Worm (Caenorhabditis elegans): ENCODE data around the gene trcs-2.

Gene trcs-2

DNA sequence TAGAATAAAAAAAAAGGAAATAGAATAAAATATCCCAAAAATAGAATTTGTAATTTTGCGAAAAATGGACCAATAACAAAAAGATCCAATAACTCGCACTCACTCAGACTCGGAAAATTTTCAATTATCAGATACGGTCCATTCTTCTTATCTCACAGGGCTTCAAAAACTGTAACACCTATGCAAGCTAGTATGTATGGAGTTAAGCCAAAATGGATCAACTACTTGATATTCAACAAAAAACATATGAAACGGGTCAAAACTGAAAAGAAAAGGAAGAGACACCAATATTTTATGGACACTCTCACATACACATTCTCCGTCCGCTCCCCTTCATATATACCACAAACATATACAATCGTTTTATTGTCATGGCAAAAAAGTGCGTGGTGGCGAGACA, 36.7 kb upstream of the trcs-2 start, which contains the start of gene C34C6.9:
C34C6.9 (plus strand) TSS at position 301 of the 400 bp plus-strand sequence.
- no peak for TF ChIP-seq drap-1 (GFP tag; optimal IDR thresholded peaks at IDR 0.05)
- no peak for TF ChIP-seq lin-32 (GFP tag; optimal IDR thresholded peaks at IDR 0.05)
- no peak for TF ChIP-seq sptf-1 (tag; optimal IDR thresholded peaks at IDR 0.05)
- no peak for TF ChIP-seq ham-2 (GFP tag; optimal IDR thresholded peaks at IDR 0.05)
- TF ChIP-seq bed-3 (GFP tag; optimal IDR thresholded peaks at IDR 0.05) = no peak
- no peak for TF ChIP-seq ztf-11 (tag; optimal IDR thresholded peaks at IDR 0.05)
- TF ChIP-seq pha-4 (tag; optimal IDR thresholded peaks at IDR 0.05) = no peak
- no peak for TF ChIP-seq mab-5 (tag; optimal IDR thresholded peaks at IDR 0.05)
- no peak for TF ChIP-seq blmp-1 (tag; optimal IDR thresholded peaks at IDR 0.05)
- no peak for TF ChIP-seq flh-1 (GFP tag; optimal IDR thresholded peaks at IDR 0.05)
- no peak for TF ChIP-seq ceh-43 (GFP tag; optimal IDR thresholded peaks at IDR 0.05)
- TF ChIP-seq ceh-39 (tag; optimal IDR thresholded peaks at IDR 0.05) = no peak
- TF ChIP-seq ceh-83 (GFP tag; optimal IDR thresholded peaks at IDR 0.05) = no peak
- TF ChIP-seq nhr-2 (tag; optimal IDR thresholded peaks at IDR 0.05) = no peak
- no peak for TF ChIP-seq zip-8 (tag; optimal IDR thresholded peaks at IDR 0.05)
- TF ChIP-seq cnd-1 (tag; optimal IDR thresholded peaks at IDR 0.05) = no peak

DNA sequence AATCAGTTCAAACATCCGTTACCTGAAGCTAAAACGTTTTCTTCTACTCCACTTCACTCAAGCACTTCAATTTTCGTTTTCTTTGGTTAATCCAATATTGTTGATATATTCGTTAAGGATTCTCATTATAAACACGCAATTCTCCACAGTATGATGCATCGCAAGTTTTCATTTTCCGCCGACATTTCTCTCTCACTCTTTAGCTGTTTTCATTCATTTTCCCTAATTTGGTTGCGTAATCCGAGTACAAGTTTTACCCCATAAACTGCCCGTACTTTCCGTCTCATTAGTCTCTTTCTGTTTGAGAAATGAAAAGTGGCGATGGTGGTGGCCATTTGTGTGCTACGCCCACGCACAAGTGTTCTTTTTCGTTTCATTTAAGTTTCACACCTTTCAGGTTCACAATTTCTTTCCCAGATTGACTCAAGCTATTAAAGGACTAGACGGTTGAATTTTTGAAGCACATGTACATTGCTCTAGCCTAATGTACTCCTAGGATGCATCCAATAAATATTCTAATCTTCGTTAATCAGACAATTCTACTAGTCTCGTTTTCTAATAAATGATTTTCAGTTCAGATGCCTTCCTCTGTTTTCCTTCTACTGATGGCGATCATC, 30.8 kb upstream of the trcs-2 start, which contains the start of gene C34C6.3:
C34C6.3 (plus strand) TSS at position 567 of the 617 bp plus-strand sequence.
- TF ChIP-seq flh-1 (GFP tag; optimal IDR thresholded peaks at IDR 0.05) = no peak
- TF ChIP-seq zip-8 (tag; optimal IDR thresholded peaks at IDR 0.05) = peak; percentile 72
- no peak for TF ChIP-seq lin-32 (GFP tag; optimal IDR thresholded peaks at IDR 0.05)

DNA sequence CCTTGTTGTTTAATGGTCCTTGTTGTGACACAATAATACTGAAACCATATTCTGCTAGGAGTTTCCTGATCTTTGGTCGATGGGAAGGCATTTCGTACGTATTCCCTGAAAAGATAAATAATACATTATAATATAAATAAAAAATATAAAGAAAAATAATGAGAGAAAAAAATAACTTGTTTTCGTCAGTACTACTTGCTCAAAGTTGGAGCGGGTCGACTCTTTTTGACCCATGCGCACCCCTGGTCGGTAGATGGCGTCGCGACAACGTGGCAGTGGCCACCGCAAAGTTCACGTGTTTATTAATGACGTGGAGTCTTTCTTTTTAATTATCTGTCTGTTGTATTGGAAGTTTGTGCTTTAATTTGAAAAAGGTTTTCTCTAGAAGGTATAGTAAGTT, 26.5 kb upstream of the trcs-2 start, which contains the start of gene C34C6.10:
C34C6.10 (minus strand) TSS at position 101 of the 400 bp plus-strand sequence.
- no peak for TF ChIP-seq unc-120 (tag; optimal IDR thresholded peaks at IDR 0.05; ENCODE audit: poor library complexity, severe bottlenecking)
- no peak for TF ChIP-seq M03D4.4 (tag; optimal IDR thresholded peaks at IDR 0.05)
- TF ChIP-seq nhr-76 (tag; optimal IDR thresholded peaks at IDR 0.05) = no peak
- no peak for TF ChIP-seq blmp-1 (tag; optimal IDR thresholded peaks at IDR 0.05)
- no peak for TF ChIP-seq flh-1 (GFP tag; optimal IDR thresholded peaks at IDR 0.05)
- no peak for TF ChIP-seq zip-8 (tag; optimal IDR thresholded peaks at IDR 0.05)
- TF ChIP-seq nhr-2 (tag; optimal IDR thresholded peaks at IDR 0.05) = no peak
- TF ChIP-seq drap-1 (GFP tag; optimal IDR thresholded peaks at IDR 0.05) = no peak
- no peak for TF ChIP-seq cnd-1 (tag; optimal IDR thresholded peaks at IDR 0.05)
- TF ChIP-seq ceh-83 (GFP tag; optimal IDR thresholded peaks at IDR 0.05) = no peak
- TF ChIP-seq lsy-2 (tag; optimal IDR thresholded peaks at IDR 0.05) = no peak
- TF ChIP-seq ham-2 (GFP tag; optimal IDR thresholded peaks at IDR 0.05) = no peak
- no peak for TF ChIP-seq ceh-39 (tag; optimal IDR thresholded peaks at IDR 0.05)
- TF ChIP-seq mab-5 (tag; optimal IDR thresholded peaks at IDR 0.05) = no peak

DNA sequence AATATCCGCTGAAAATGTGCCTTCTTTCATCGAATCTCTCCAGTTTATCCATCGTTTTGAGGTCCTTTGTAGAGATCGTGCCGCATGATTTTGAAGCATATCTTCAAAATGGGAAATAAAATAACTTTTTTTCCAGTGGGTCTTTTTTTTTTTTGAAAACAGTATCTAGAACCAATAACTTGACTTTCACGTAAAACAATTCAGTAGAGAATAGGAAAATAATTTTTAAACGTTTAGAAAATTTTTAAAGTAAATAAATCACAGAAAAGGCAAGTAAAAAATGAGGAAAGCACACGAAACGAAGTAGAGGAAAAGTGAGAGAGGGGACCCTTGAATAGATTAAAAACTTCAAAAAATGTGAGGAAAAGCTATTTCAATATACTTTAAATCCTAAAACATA, 23.4 kb upstream of the trcs-2 start, which contains the start of gene chdh-1:
chdh-1 (minus strand) TSS at position 101 of the 400 bp plus-strand sequence.
- TF ChIP-seq flh-1 (GFP tag; optimal IDR thresholded peaks at IDR 0.05) (no peak), ces-1 (GFP tag; optimal IDR thresholded peaks at IDR 0.05) (no peak)

DNA sequence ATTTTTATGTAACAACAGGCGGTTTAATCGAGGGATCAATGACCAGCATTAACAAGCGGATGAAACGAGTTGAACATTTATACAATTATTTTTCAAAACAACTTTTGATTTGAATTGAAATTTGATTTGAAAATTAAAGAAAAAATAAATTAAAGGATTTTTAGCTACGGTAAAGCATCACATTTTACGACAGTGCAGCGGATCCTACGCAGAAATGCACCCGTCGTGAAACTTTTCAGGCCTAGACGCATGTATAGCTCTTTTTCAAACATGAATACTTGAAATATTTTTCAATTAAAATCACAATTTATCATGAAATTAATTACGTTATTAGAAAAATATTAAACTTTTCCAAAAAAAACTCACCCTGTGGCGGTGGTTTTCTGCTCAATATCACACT, 21.2 kb upstream of the trcs-2 start:
- no peak for TF ChIP-seq lin-13 (tag; optimal IDR thresholded peaks at IDR 0.05)
- TF ChIP-seq mls-2 (tag; optimal IDR thresholded peaks at IDR 0.05) = no peak
- TF ChIP-seq ceh-83 (GFP tag; optimal IDR thresholded peaks at IDR 0.05) = no peak
- no peak for TF ChIP-seq tbx-8 (GFP tag; optimal IDR thresholded peaks at IDR 0.05)
- TF ChIP-seq drap-1 (GFP tag; optimal IDR thresholded peaks at IDR 0.05) = no peak
- TF ChIP-seq bed-3 (GFP tag; optimal IDR thresholded peaks at IDR 0.05) = no peak
- TF ChIP-seq lsy-2 (tag; optimal IDR thresholded peaks at IDR 0.05) = peak; percentile 73

DNA sequence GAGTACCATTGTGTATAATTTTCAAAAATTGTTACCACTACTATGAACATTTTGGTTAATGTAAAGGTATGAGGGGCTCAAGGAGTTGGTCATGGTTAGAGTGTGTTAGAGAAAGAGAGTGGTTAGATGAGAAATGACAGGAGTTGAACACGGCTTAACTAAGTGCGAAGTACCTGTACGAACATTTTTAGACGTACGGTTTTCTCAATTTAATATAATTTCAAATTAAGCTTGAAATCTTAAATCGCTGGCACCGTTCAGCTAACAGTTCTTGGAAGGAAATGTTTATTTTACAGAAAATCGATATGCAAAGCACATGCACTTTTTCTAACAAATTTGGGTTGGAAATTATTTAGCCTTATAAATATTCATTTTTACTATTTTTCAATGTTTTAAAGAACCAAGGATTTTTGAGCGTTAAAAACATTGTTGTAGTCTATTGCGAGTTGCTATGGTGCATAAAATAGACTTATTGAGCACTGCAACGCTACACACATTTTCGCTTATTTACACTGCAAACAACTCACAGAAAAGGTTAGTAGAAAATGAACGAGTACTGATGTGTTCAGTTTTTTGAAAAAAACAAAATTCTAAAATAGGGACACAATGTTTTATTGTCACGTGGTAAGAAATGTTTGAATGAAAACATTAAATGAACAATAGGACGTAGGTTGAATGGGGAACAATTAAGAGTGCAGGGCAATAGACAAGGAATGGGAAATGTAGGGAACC, 20.5 kb upstream of the trcs-2 start, which contains the start of gene sphk-1:
sphk-1 (minus strand) TSS at position 51 of the 732 bp plus-strand sequence.
- peak; percentile 52 for TF ChIP-seq pha-4 (tag; optimal IDR thresholded peaks at IDR 0.05)
- TF ChIP-seq nhr-12 (tag; optimal IDR thresholded peaks at IDR 0.05) = no peak
